Fruit fly (Drosophila melanogaster) whole organism, prepupa: Measurements from ENCODE around the gene Rbp1-like.

ENCODE experiments used
- Blimp-1 ChIP-seq: fragments of 200-800 bp; sonication (Bioruptor generic); optimal IDR thresholded peaks from 3 replicates; lab custom pipeline; 2017; ENCODE audit warnings: missing biosample characterization, missing genetic modification characterization, mild to moderate bottlenecking, moderate library complexity, missing genetic modification reagents
- CG10631 ChIP-seq: fragments of 200-800 bp; sonication (Bioruptor generic); optimal IDR thresholded peaks from 2 replicates; lab custom pipeline; 2016; ENCODE audit warnings: missing biosample characterization, missing genetic modification characterization
- CG10669 ChIP-seq: fragments of 200-800 bp; sonication (Bioruptor generic); optimal IDR thresholded peaks from 3 replicates; lab custom pipeline; 2018; ENCODE audit warnings: missing biosample characterization, mild to moderate bottlenecking, missing genetic modification characterization, moderate library complexity
- CG11294 ChIP-seq: fragments of 200-800 bp; sonication (Bioruptor generic); IDR thresholded peaks from 2 replicates; pipeline ENCODE4 v1.3.6; 2022; ENCODE audit warnings: missing biosample characterization, missing genetic modification characterization
- CG11902 ChIP-seq: fragments of 200-800 bp; sonication (Bioruptor generic); optimal IDR thresholded peaks from 3 replicates; lab custom pipeline; 2016; ENCODE audit warnings: missing biosample characterization, missing genetic modification characterization
- CG15336 ChIP-seq: fragments of 200-800 bp; sonication (Bioruptor generic); IDR thresholded peaks from 2 replicates; pipeline ENCODE4 v1.3.6; 2022; ENCODE audit warnings: missing biosample characterization, missing genetic modification characterization
- CG1621 ChIP-seq: fragments of 200-800 bp; sonication (Bioruptor generic); optimal IDR thresholded peaks from 3 replicates; lab custom pipeline; 2018; ENCODE audit warnings: missing biosample characterization, mild to moderate bottlenecking, missing genetic modification characterization
- CG16779 ChIP-seq: fragments of 200-800 bp; sonication (Bioruptor generic); optimal IDR thresholded peaks from 3 replicates; lab custom pipeline; 2017; ENCODE audit warnings: missing biosample characterization, mild to moderate bottlenecking, missing genetic modification characterization
- CG3032 ChIP-seq: fragments of 200-800 bp; optimal IDR thresholded peaks from 2 replicates; lab custom pipeline; 2019; ENCODE audit warnings: missing biosample characterization, mild to moderate bottlenecking, missing genetic modification characterization, moderate library complexity
- CG31627 ChIP-seq: fragments of 200-800 bp; sonication (Bioruptor generic); optimal IDR thresholded peaks from 3 replicates; lab custom pipeline; 2016; ENCODE audit warnings: missing biosample characterization, missing genetic modification characterization
- CG32006 ChIP-seq: fragments of 200-800 bp; sonication (Bioruptor generic); optimal IDR thresholded peaks from 3 replicates; lab custom pipeline; 2017; ENCODE audit warnings: missing biosample characterization, mild to moderate bottlenecking, missing genetic modification characterization
- CG34406 ChIP-seq: fragments of 200-800 bp; sonication (Bioruptor generic); optimal IDR thresholded peaks from 3 replicates; lab custom pipeline; 2016; ENCODE audit warnings: missing biosample characterization, missing genetic modification characterization
- CG3919 ChIP-seq: fragments of 200-800 bp; sonication (Bioruptor generic); optimal IDR thresholded peaks from 3 replicates; lab custom pipeline; 2016; ENCODE audit warnings: missing biosample characterization, missing genetic modification characterization
- CG4318 ChIP-seq: fragments of 200-800 bp; sonication (Bioruptor generic); optimal IDR thresholded peaks from 3 replicates; lab custom pipeline; 2017; ENCODE audit warnings: missing biosample characterization, mild to moderate bottlenecking, missing genetic modification characterization
- CG6276 ChIP-seq: fragments of 200-800 bp; sonication (Bioruptor generic); optimal IDR thresholded peaks from 2 replicates; lab custom pipeline; 2017; ENCODE audit warnings: missing biosample characterization, mild to moderate bottlenecking, missing genetic modification characterization
- CG6792 ChIP-seq: fragments of 200-800 bp; sonication (Bioruptor generic); optimal IDR thresholded peaks from 3 replicates; lab custom pipeline; 2016; ENCODE audit warnings: missing biosample characterization, missing genetic modification characterization
- CG6808 ChIP-seq: fragments of 200-800 bp; sonication (Bioruptor generic); optimal IDR thresholded peaks from 3 replicates; lab custom pipeline; 2017; ENCODE audit warnings: missing biosample characterization, missing genetic modification characterization, mild to moderate bottlenecking, moderate library complexity, missing genetic modification reagents
- CG6854 ChIP-seq: fragments of 200-800 bp; sonication (Bioruptor generic); optimal IDR thresholded peaks from 2 replicates; lab custom pipeline; 2017; ENCODE audit warnings: missing biosample characterization, mild to moderate bottlenecking, missing genetic modification characterization
- CG8119 ChIP-seq: fragments of 200-800 bp; sonication (Bioruptor generic); IDR thresholded peaks from 3 replicates; pipeline ENCODE4 v1.3.6; 2022; ENCODE audit warnings: missing biosample characterization, missing genetic modification characterization
- CG8632 ChIP-seq: fragments of 200-800 bp; sonication (Bioruptor generic); optimal IDR thresholded peaks from 3 replicates; lab custom pipeline; 2016; ENCODE audit warnings: missing biosample characterization, missing genetic modification characterization
- CG9139 ChIP-seq: fragments of 200-800 bp; sonication (Bioruptor generic); optimal IDR thresholded peaks from 3 replicates; lab custom pipeline; 2017; ENCODE audit warnings: missing biosample characterization, mild to moderate bottlenecking, missing genetic modification characterization
- Eip78C ChIP-seq: fragments of 200-800 bp; sonication (Bioruptor generic); peaks from one replicate; lab custom pipeline; 2016; ENCODE audit warnings: missing biosample characterization, missing genetic modification characterization
- Ets96B ChIP-seq: fragments of 200-800 bp; optimal IDR thresholded peaks from 2 replicates; lab custom pipeline; 2019; ENCODE audit warnings: missing biosample characterization, mild to moderate bottlenecking, missing genetic modification characterization, moderate library complexity
- Hr39 ChIP-seq: fragments of 200-800 bp; sonication (Bioruptor generic); optimal IDR thresholded peaks from 2 replicates; lab custom pipeline; 2016; ENCODE audit warnings: missing biosample characterization, missing genetic modification characterization
- Hr4 ChIP-seq: fragments of 200-800 bp; sonication (Bioruptor generic); optimal IDR thresholded peaks from 3 replicates; lab custom pipeline; 2016; ENCODE audit warnings: missing biosample characterization, missing genetic modification characterization
- Met ChIP-seq: fragments of 200-800 bp; sonication (Bioruptor generic); optimal IDR thresholded peaks from 3 replicates; lab custom pipeline; 2016; ENCODE audit warnings: missing biosample characterization, missing genetic modification characterization
- Sox102F ChIP-seq: fragments of 200-800 bp; sonication (Bioruptor generic); optimal IDR thresholded peaks from 2 replicates; lab custom pipeline; 2016; ENCODE audit warnings: missing biosample characterization, mild to moderate bottlenecking, missing genetic modification characterization
- Sox14 ChIP-seq: fragments of 200-800 bp; sonication (Bioruptor generic); optimal IDR thresholded peaks from 3 replicates; lab custom pipeline; 2016; ENCODE audit warnings: missing biosample characterization, missing genetic modification characterization
- Sox15 ChIP-seq: fragments of 200-800 bp; sonication (Bioruptor generic); optimal IDR thresholded peaks from 3 replicates; lab custom pipeline; 2016; ENCODE audit warnings: missing biosample characterization, missing genetic modification characterization
- achi ChIP-seq: fragments of 200-800 bp; sonication (Bioruptor generic); optimal IDR thresholded peaks from 3 replicates; lab custom pipeline; 2016; ENCODE audit warnings: missing biosample characterization, missing genetic modification characterization
- acj6 ChIP-seq: fragments of 200-800 bp; sonication (Bioruptor generic); optimal IDR thresholded peaks from 3 replicates; lab custom pipeline; 2016; ENCODE audit warnings: missing biosample characterization, missing genetic modification characterization
- cyc ChIP-seq: fragments of 200-800 bp; sonication (Bioruptor generic); optimal IDR thresholded peaks from 3 replicates; lab custom pipeline; 2016; ENCODE audit warnings: missing biosample characterization, missing genetic modification characterization
- dac ChIP-seq: fragments of 200-800 bp; sonication (Bioruptor generic); optimal IDR thresholded peaks from 2 replicates; lab custom pipeline; 2017; ENCODE audit warnings: missing biosample characterization, mild to moderate bottlenecking, missing genetic modification characterization
- eg ChIP-seq: fragments of 200-800 bp; sonication (Bioruptor generic); IDR thresholded peaks from 3 replicates; pipeline ENCODE4 v1.3.6; 2022; ENCODE audit warnings: missing biosample characterization, missing genetic modification characterization
- esn ChIP-seq: fragments of 200-800 bp; sonication (Bioruptor generic); optimal IDR thresholded peaks from 2 replicates; lab custom pipeline; 2016; ENCODE audit warnings: missing biosample characterization, mild to moderate bottlenecking, missing genetic modification characterization, moderate library complexity
- fd59A ChIP-seq: fragments of 200-800 bp; sonication (Bioruptor generic); optimal IDR thresholded peaks from 2 replicates; lab custom pipeline; 2017; ENCODE audit warnings: missing biosample characterization, mild to moderate bottlenecking, missing genetic modification characterization, missing genetic modification reagents
- fd85E ChIP-seq: fragments of 200-800 bp; sonication (Bioruptor generic); optimal IDR thresholded peaks from 3 replicates; lab custom pipeline; 2016; ENCODE audit warnings: missing biosample characterization, missing genetic modification characterization
- fkh ChIP-seq: fragments of 200-800 bp; sonication (Bioruptor generic); optimal IDR thresholded peaks from 3 replicates; lab custom pipeline; 2017; ENCODE audit warnings: missing biosample characterization, mild to moderate bottlenecking, missing genetic modification characterization, moderate library complexity
- lz ChIP-seq: fragments of 200-800 bp; sonication (Bioruptor generic); optimal IDR thresholded peaks from 3 replicates; lab custom pipeline; 2016; ENCODE audit warnings: missing biosample characterization, missing genetic modification characterization
- net ChIP-seq: fragments of 200-800 bp; sonication (Bioruptor generic); optimal IDR thresholded peaks from 3 replicates; lab custom pipeline; 2016; ENCODE audit warnings: missing biosample characterization, missing genetic modification characterization
- pdm3 ChIP-seq: fragments of 200-800 bp; sonication (Bioruptor generic); optimal IDR thresholded peaks from 3 replicates; lab custom pipeline; 2016; ENCODE audit warnings: missing biosample characterization, missing genetic modification characterization
- salr ChIP-seq, 2 experiments: fragments of 200-800 bp; sonication (Bioruptor generic); optimal IDR thresholded peaks; 3 replicates each; lab custom pipeline; 2016 to 2018; ENCODE audit warnings: missing biosample characterization in 2 of 2, missing genetic modification characterization in 2 of 2, mild to moderate bottlenecking in 1 of 2
- spab ChIP-seq: fragments of 200-800 bp; sonication (Bioruptor generic); optimal IDR thresholded peaks from 2 replicates; lab custom pipeline; 2017; ENCODE audit warnings: missing biosample characterization, mild to moderate bottlenecking, missing genetic modification characterization, missing genetic modification reagents
- ss ChIP-seq, 2 experiments: fragments of 200-800 bp; sonication (Bioruptor generic); optimal IDR thresholded peaks; 2 replicates in 1 of 2; 3 replicates in 1 of 2; lab custom pipeline; 2017 to 2018; ENCODE audit warnings: mild to moderate bottlenecking in 2 of 2, missing biosample characterization in 2 of 2, missing genetic modification characterization in 2 of 2, moderate library complexity in 1 of 2
- svp ChIP-seq: fragments of 200-800 bp; sonication (Bioruptor generic); peaks from one replicate; lab custom pipeline; 2016; ENCODE audit warnings: missing biosample characterization, missing genetic modification characterization
- topi ChIP-seq: fragments of 200-800 bp; sonication (Bioruptor generic); optimal IDR thresholded peaks from 3 replicates; lab custom pipeline; 2016; ENCODE audit warnings: missing biosample characterization, missing genetic modification characterization
- vri ChIP-seq: fragments of 200-800 bp; sonication (Bioruptor generic); optimal IDR thresholded peaks from 3 replicates; lab custom pipeline; 2016; ENCODE audit warnings: missing biosample characterization, mild to moderate bottlenecking, missing genetic modification characterization

The Rbp1-like gene

dm6 chrX:13337454-13337853, 47.2 kb downstream of the Rbp1-like start, which contains the start of gene RpS15Aa (continued):
- TF ChIP-seq Hr4 (GFP tag; lab: Kevin White, UChicago) (no peak), pdm3 (GFP tag; lab: Kevin White, UChicago) (peak; percentile 26), Met (GFP tag; lab: Kevin White, UChicago) (peak; percentile 66), lz (GFP tag; lab: Kevin White, UChicago) (peak; percentile 69), CG6808 (peak; percentile 48), salr (GFP tag; optimal IDR thresholded peaks at IDR 0.05; lab: Kevin White, UChicago) (peak in 1 of 2 experiments; percentile 75), topi (GFP tag; lab: Kevin White, UChicago) (peak; percentile 61), CG16779 (tag; lab: Kevin White, UChicago) (peak; percentile 48), CG32006 (peak; percentile 14), CG11294 (GFP tag; lab: Robert Waterston, UW) (no peak), achi (GFP tag; lab: Kevin White, UChicago) (peak; percentile 37), Sox14 (GFP tag; lab: Kevin White, UChicago) (no peak), spab (no peak), CG6854 (GFP tag; lab: Kevin White, UChicago) (peak; percentile 89), CG6792 (GFP tag; lab: Kevin White, UChicago) (peak; percentile 25), fd59A (GFP tag; lab: Kevin White, UChicago) (peak; percentile 7), Blimp-1 (GFP tag; lab: Kevin White, UChicago) (peak; percentile 29), CG34406 (GFP tag; lab: Kevin White, UChicago) (peak; percentile 42), Sox102F (GFP tag; lab: Kevin White, UChicago) (peak; percentile 69), dac (no peak), CG1621 (tag; lab: Kevin White, UChicago) (peak; percentile 56), CG10669 (GFP tag; lab: Kevin White, UChicago) (peak; percentile 50), fd85E (GFP tag; lab: Kevin White, UChicago) (peak; percentile 61), CG9139 (GFP tag; lab: Kevin White, UChicago) (peak; percentile 71), Ets96B (tag; lab: Kevin White, UChicago) (peak; percentile 22), Eip78C (GFP tag; lab: Kevin White, UChicago) (peak; percentile 69), vri (GFP tag; lab: Kevin White, UChicago) (peak; percentile 64), ss (GFP tag; optimal IDR thresholded peaks at IDR 0.05; lab: Kevin White, UChicago) (peak; percentile 51 to 75), eg (GFP tag; lab: Robert Waterston, UW) (peak; percentile 68), acj6 (peak; percentile 36), CG8119 (GFP tag; lab: Robert Waterston, UW) (0 out of 3 replicates have a peak, but pooled peaks have one; percentile 35), CG8632 (GFP tag; lab: Kevin White, UChicago) (peak; percentile 25)

dm6 chrX:13334434-13335146, 50.1 kb downstream of the Rbp1-like start:
- TF ChIP-seq CG6276 (GFP tag; lab: Kevin White, UChicago) = no peak
- TF ChIP-seq esn = peak; percentile 48
- TF ChIP-seq svp = no peak
- TF ChIP-seq CG15336 (GFP tag; lab: Robert Waterston, UW) = peak; percentile 24; the same call in 1 of the 2 replicates
- peak; percentile 45 for TF ChIP-seq cyc (GFP tag; lab: Kevin White, UChicago)
- no peak for TF ChIP-seq fkh
- no peak for TF ChIP-seq eg (GFP tag; lab: Robert Waterston, UW)
- no peak for TF ChIP-seq net (GFP tag; lab: Kevin White, UChicago)
- peak; percentile 40 for TF ChIP-seq lz (GFP tag; lab: Kevin White, UChicago)
- no peak for TF ChIP-seq CG34406 (GFP tag; lab: Kevin White, UChicago)
- TF ChIP-seq CG4318 (GFP tag; lab: Kevin White, UChicago) = no peak
- no peak for TF ChIP-seq CG6792 (GFP tag; lab: Kevin White, UChicago)
- TF ChIP-seq CG8632 (GFP tag; lab: Kevin White, UChicago) = no peak
- peak; percentile 33 for TF ChIP-seq Sox14 (GFP tag; lab: Kevin White, UChicago)
- no peak for TF ChIP-seq CG32006
- peak; percentile 18 for TF ChIP-seq CG10631
- TF ChIP-seq topi (GFP tag; lab: Kevin White, UChicago) = peak; percentile 29
- no peak for TF ChIP-seq Hr39 (GFP tag; lab: Kevin White, UChicago)
- no peak for TF ChIP-seq CG10669 (GFP tag; lab: Kevin White, UChicago)
- peak; percentile 39 for TF ChIP-seq Eip78C (GFP tag; lab: Kevin White, UChicago)
- no peak for TF ChIP-seq spab
- no peak for TF ChIP-seq fd59A (GFP tag; lab: Kevin White, UChicago)
- peak; percentile 59 for TF ChIP-seq CG3919 (GFP tag; lab: Kevin White, UChicago)
- no peak for TF ChIP-seq CG11902 (GFP tag; lab: Kevin White, UChicago)
- no peak for TF ChIP-seq Sox15 (GFP tag; lab: Kevin White, UChicago)
- TF ChIP-seq CG16779 (tag; lab: Kevin White, UChicago) = no peak
- peak; percentile 35 for TF ChIP-seq CG31627 (GFP tag; lab: Kevin White, UChicago)
- peak; percentile 6 for TF ChIP-seq CG3032 (tag; lab: Kevin White, UChicago)
